Worm (Caenorhabditis elegans) whole organism, midembryonic: ENCODE results near the gene clec-68.

Experiments used
- T22C8.4 ChIP-seq: fragments of 200-800 bp; sonication (Bioruptor generic); IDR thresholded peaks from 2 replicates; pipeline ENCODE4 v1.3.6; 2022; ENCODE audit warnings: missing genetic modification characterization, missing compliant biosample characterization
- cog-1 ChIP-seq: sonication (generic microtip); optimal IDR thresholded peaks from 2 replicates; lab custom pipeline; 2016; ENCODE audit warnings: missing genetic modification characterization, missing compliant biosample characterization
- flt-1 ChIP-seq: fragments of 200-800 bp; sonication (Bioruptor generic); IDR thresholded peaks from 2 replicates; pipeline ENCODE4 v1.3.6; 2022; ENCODE audit warnings: missing genetic modification characterization, missing compliant biosample characterization
- klf-2 ChIP-seq: fragments of 200-800 bp; sonication (Bioruptor generic); conservative IDR thresholded peaks from 2 replicates; pipeline ENCODE4 v1.3.6; 2022; ENCODE audit warnings: missing genetic modification reagents, missing genetic modification characterization, missing compliant biosample characterization
- med-1 ChIP-seq: sonication (generic microtip); optimal IDR thresholded peaks from 2 replicates; lab custom pipeline; 2017; ENCODE audit warnings: missing genetic modification characterization, mild to moderate bottlenecking, missing compliant biosample characterization, antibody characterized with exemption, missing genetic modification reagents; ENCODE audit not compliant: insufficient read depth
- ref-1 ChIP-seq: fragments of 200-800 bp; sonication (Bioruptor generic); conservative IDR thresholded peaks from 2 replicates; pipeline ENCODE4 v1.3.6; 2022; ENCODE audit warnings: missing genetic modification reagents, missing genetic modification characterization, missing compliant biosample characterization
- tab-1 ChIP-seq: fragments of 200-800 bp; sonication (Bioruptor generic); IDR thresholded peaks from 2 replicates; pipeline ENCODE4 v1.3.6; 2022; ENCODE audit warnings: missing genetic modification characterization, missing compliant biosample characterization
- ztf-23 ChIP-seq: fragments of 200-800 bp; sonication (Bioruptor generic); IDR thresholded peaks from 2 replicates; pipeline ENCODE4 v1.3.6; 2022; ENCODE audit warnings: missing genetic modification reagents, missing genetic modification characterization, missing compliant biosample characterization
- ztf-29 ChIP-seq: fragments of 200-800 bp; sonication (Bioruptor generic); IDR thresholded peaks from 2 replicates; pipeline ENCODE4 v1.3.6; 2022; ENCODE audit warnings: missing genetic modification reagents, missing genetic modification characterization, missing compliant biosample characterization

The clec-68 gene

DNA sequence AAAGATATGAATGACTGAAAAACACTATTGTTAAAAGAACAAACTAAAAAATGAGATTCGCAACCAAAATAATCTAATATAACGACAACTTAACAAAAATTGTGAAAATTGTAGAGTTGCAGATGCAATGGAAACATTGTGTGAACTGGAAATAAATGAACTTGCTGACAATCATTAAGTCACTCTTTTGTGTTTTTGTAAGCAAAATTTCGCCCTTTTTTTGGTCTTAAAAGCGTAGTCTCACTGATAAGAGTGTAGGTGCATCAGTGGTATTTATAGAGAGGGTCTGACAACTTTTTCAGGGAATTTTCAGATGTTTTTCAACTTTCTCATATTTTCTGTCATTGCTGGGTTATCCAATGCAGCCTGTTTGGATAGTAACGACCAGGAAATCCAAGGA is at the start of gene clec-68:
Gene clec-68, plus strand, starts transcription at position 301 of the 400 bp plus-strand sequence.
- TF ChIP-seq ref-1 (no peak), med-1 (GFP tag; lab: Kevin White, UChicago) (no peak), flt-1 (no peak)

- TF ChIP-seq ztf-29 (GFP tag; lab: Robert Waterston, UW) (no peak), klf-2 (GFP tag; lab: Robert Waterston, UW) (no peak), cog-1 (tag; lab: Kevin White, UChicago) (no peak), med-1 (GFP tag; lab: Kevin White, UChicago) (no peak), ref-1 (no peak)
Measured at ce11 chrIV:3876955-3877354, 49.3 kb upstream of the clec-68 start.

DNA sequence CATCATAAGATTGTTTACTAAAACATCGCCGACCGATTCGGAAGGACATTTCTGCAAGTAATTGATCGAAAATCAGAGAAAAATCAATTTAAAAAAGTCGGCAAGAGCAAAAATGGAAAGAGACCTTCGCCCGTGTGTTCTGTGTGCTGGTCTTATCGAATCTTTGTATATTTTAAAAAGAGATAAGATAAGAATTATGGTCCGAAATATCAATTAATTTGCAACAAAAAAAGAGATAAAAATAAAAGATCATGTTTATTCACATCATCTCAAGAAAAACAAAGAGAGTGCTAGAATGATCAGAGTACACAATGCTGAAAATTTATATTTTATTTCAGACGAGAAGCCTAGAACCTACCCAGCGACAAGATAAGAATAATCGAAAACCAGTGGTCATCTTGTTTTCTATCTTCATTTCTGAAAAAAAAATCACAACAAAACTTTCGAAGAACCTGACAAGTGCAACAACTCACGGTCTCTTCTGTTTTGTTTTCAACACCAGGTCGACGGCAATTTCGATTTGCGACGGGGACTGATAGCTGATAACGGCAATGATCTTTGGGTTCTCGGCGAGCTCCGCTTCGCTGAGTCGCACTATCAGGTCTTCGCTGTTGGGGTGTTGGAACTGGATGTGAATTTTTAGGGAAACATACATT is 47.8 kb upstream of the clec-68 start, which contains the start of gene F37C4.6:
Gene F37C4.6, minus strand, starts transcription at position 51 of the 656 bp plus-strand sequence.
- TF ChIP-seq ztf-29 (GFP tag; lab: Robert Waterston, UW) (no peak), med-1 (GFP tag; lab: Kevin White, UChicago) (no peak), klf-2 (GFP tag; lab: Robert Waterston, UW) (no peak), ref-1 (no peak), T22C8.4 (GFP tag; lab: Robert Waterston, UW) (no peak), ztf-23 (GFP tag; lab: Robert Waterston, UW) (no peak), tab-1 (no peak), cog-1 (tag; lab: Kevin White, UChicago) (no peak), flt-1 (no peak)

- no peak for TF ChIP-seq cog-1 (tag; lab: Kevin White, UChicago)
- TF ChIP-seq ztf-23 (GFP tag; lab: Robert Waterston, UW): no peak
- no peak for TF ChIP-seq T22C8.4 (GFP tag; lab: Robert Waterston, UW)
- no peak for TF ChIP-seq tab-1
- no peak for TF ChIP-seq ztf-29 (GFP tag; lab: Robert Waterston, UW)
- TF ChIP-seq klf-2 (GFP tag; lab: Robert Waterston, UW): no peak
- TF ChIP-seq flt-1: no peak
- no peak for TF ChIP-seq med-1 (GFP tag; lab: Kevin White, UChicago)
- no peak for TF ChIP-seq ref-1
Measured at ce11 chrIV:3881119-3881518, 45.1 kb upstream of the clec-68 start, which contains the start of the genes F37C4.8 and oac-23. F37C4.8 (minus strand) TSS chrIV:3881219. oac-23 (plus strand) TSS chrIV:3881441.

- TF ChIP-seq cog-1 (tag; lab: Kevin White, UChicago): no peak
Measured at ce11 chrIV:3885369-3885768, 40.8 kb upstream of the clec-68 start, which contains the start of gene oac-22. oac-22 (plus strand) TSS chrIV:3885669.

DNA sequence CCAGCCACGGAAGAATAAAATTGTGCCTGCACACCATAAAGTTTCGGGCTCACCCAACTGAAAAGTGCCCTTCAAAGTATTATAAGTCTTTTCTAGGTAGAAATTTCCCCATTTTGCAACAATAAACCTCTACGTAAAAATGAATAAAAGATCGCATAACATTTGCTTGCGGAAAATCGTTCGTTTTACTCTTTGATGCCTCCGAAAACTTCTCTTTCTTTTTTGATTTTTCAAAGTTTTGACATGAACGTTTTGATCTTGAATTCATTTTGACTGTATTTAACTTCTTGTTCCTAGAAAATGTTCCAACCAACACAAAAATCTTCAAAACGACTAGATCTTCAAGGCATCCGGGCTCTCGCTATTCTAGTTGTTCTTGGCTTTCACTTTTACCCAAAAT is 37.3 kb upstream of the clec-68 start, which contains the start of gene oac-21:
Gene oac-21, plus strand, starts transcription at position 301 of the 400 bp plus-strand sequence.
- TF ChIP-seq ztf-29 (GFP tag; lab: Robert Waterston, UW) (no peak), flt-1 (no peak), ref-1 (no peak), ztf-23 (GFP tag; lab: Robert Waterston, UW) (no peak), T22C8.4 (GFP tag; lab: Robert Waterston, UW) (no peak), cog-1 (tag; lab: Kevin White, UChicago) (no peak), med-1 (GFP tag; lab: Kevin White, UChicago) (no peak), tab-1 (no peak), klf-2 (GFP tag; lab: Robert Waterston, UW) (no peak)

- TF ChIP-seq T22C8.4 (GFP tag; lab: Robert Waterston, UW) (no peak), med-1 (GFP tag; lab: Kevin White, UChicago) (no peak), flt-1 (no peak), ztf-29 (GFP tag; lab: Robert Waterston, UW) (no peak), tab-1 (no peak), cog-1 (tag; lab: Kevin White, UChicago) (no peak), ref-1 (no peak), ztf-23 (GFP tag; lab: Robert Waterston, UW) (no peak), klf-2 (GFP tag; lab: Robert Waterston, UW) (no peak)
Measured at ce11 chrIV:3892027-3892426, 34.2 kb upstream of the clec-68 start, which contains the start of gene F56D6.9. F56D6.9 (plus strand) TSS chrIV:3892327.

ce11 chrIV:3894004-3894480 is 32.2 kb upstream of the clec-68 start, which contains the start of gene F56D6.8:
F56D6.8 (minus strand) TSS chrIV:3894430.
- TF ChIP-seq med-1 (GFP tag; lab: Kevin White, UChicago) (no peak), cog-1 (tag; lab: Kevin White, UChicago) (no peak), tab-1 (no peak), ztf-29 (GFP tag; lab: Robert Waterston, UW) (no peak), klf-2 (GFP tag; lab: Robert Waterston, UW) (no peak), ztf-23 (GFP tag; lab: Robert Waterston, UW) (no peak), T22C8.4 (GFP tag; lab: Robert Waterston, UW) (no peak), ref-1 (no peak), flt-1 (no peak)

- no peak for TF ChIP-seq flt-1
- no peak for TF ChIP-seq med-1 (GFP tag; lab: Kevin White, UChicago)
- no peak for TF ChIP-seq ztf-23 (GFP tag; lab: Robert Waterston, UW)
- TF ChIP-seq ref-1: no peak
- no peak for TF ChIP-seq ztf-29 (GFP tag; lab: Robert Waterston, UW)
- no peak for TF ChIP-seq klf-2 (GFP tag; lab: Robert Waterston, UW)
- TF ChIP-seq T22C8.4 (GFP tag; lab: Robert Waterston, UW): no peak
- no peak for TF ChIP-seq tab-1
- no peak for TF ChIP-seq cog-1 (tag; lab: Kevin White, UChicago)
Measured at ce11 chrIV:3894770-3895169, 31.4 kb upstream of the clec-68 start, which contains the start of gene dct-8. dct-8 (plus strand) TSS chrIV:3895070.
